Worm (Caenorhabditis elegans): ENCODE measurements around the gene C46H3.1.
A peak's percentile ranks its signal among the peaks of the same experiment; 100 is the strongest.

- TF ChIP-seq tbx-8 (GFP tag; optimal IDR thresholded peaks at IDR 0.05) = no peak
- no peak for TF ChIP-seq ztf-11 (tag; optimal IDR thresholded peaks at IDR 0.05)
- TF ChIP-seq lsy-2 (tag; optimal IDR thresholded peaks at IDR 0.05) = no peak
- TF ChIP-seq pha-4 (tag; optimal IDR thresholded peaks at IDR 0.05) = no peak
- no peak for TF ChIP-seq drap-1 (GFP tag; optimal IDR thresholded peaks at IDR 0.05)
- TF ChIP-seq nhr-28 (tag; optimal IDR thresholded peaks at IDR 0.05) = no peak
- no peak for TF ChIP-seq nhr-237 (tag; optimal IDR thresholded peaks at IDR 0.05)
- no peak for TF ChIP-seq elt-3 (tag; optimal IDR thresholded peaks at IDR 0.05)
- TF ChIP-seq ceh-83 (GFP tag; optimal IDR thresholded peaks at IDR 0.05) = no peak
- peak; percentile 87 for TF ChIP-seq ces-1 (GFP tag; optimal IDR thresholded peaks at IDR 0.05)
- TF ChIP-seq sptf-1 (tag; optimal IDR thresholded peaks at IDR 0.05) = no peak
Measured at ce11 chrX:1185474-1185873, 23.7 kb upstream of the C46H3.1 start.
